ENCODE assay signal across 3 fruit fly cellular contexts in genomic region chr3L:10942541-10942940, dm6.
TF ChIP-seq lines count a peak whose summit lies in the region.

No protein-coding gene starts in this region.

TF ChIP-seq in whole organism, prepupa, 60 proteins besides CTCF, POLR2A, EP300 and RAD21:
- TF ChIP-seq CG6808 (GFP tag; optimal IDR thresholded peaks at IDR 0.05; lab: Kevin White, UChicago) (peak; percentile 62), svp (GFP tag; lab: Kevin White, UChicago) (peak; percentile 39), CG6792 (GFP tag; optimal IDR thresholded peaks at IDR 0.05; lab: Kevin White, UChicago) (peak; percentile 29), dsx (GFP tag; optimal IDR thresholded peaks at IDR 0.05; lab: Kevin White, UChicago; ENCODE audit: poor library complexity, severe bottlenecking) (peak; percentile 68), OdsH (GFP tag; optimal IDR thresholded peaks at IDR 0.05; lab: Kevin White, UChicago) (peak; percentile 35), dac (GFP tag; optimal IDR thresholded peaks at IDR 0.05; lab: Kevin White, UChicago) (no peak), CG3919 (GFP tag; optimal IDR thresholded peaks at IDR 0.05; lab: Kevin White, UChicago) (peak; percentile 11), CG4318 (GFP tag; optimal IDR thresholded peaks at IDR 0.05; lab: Kevin White, UChicago) (no peak), topi (GFP tag; optimal IDR thresholded peaks at IDR 0.05; lab: Kevin White, UChicago) (no peak), esn (GFP tag; optimal IDR thresholded peaks at IDR 0.05; lab: Kevin White, UChicago) (peak; percentile 61), CG10631 (GFP tag; optimal IDR thresholded peaks at IDR 0.05; lab: Kevin White, UChicago) (peak; percentile 61), Ets96B (tag; optimal IDR thresholded peaks at IDR 0.05; lab: Kevin White, UChicago) (peak; percentile 60), CG8632 (GFP tag; optimal IDR thresholded peaks at IDR 0.05; lab: Kevin White, UChicago) (peak; percentile 63), Lpt (GFP tag; optimal IDR thresholded peaks at IDR 0.05; lab: Kevin White, UChicago) (no peak), achi (GFP tag; optimal IDR thresholded peaks at IDR 0.05; lab: Kevin White, UChicago) (peak; percentile 60), ss (GFP tag; optimal IDR thresholded peaks at IDR 0.05; lab: Kevin White, UChicago) (peak; percentile 51 to 64), acj6 (GFP tag; optimal IDR thresholded peaks at IDR 0.05; lab: Kevin White, UChicago) (peak; percentile 49), salr (GFP tag; optimal IDR thresholded peaks at IDR 0.05; lab: Kevin White, UChicago) (peak in 1 of 2 experiments; percentile 41), CG34406 (GFP tag; optimal IDR thresholded peaks at IDR 0.05; lab: Kevin White, UChicago) (peak; percentile 68), Gug (GFP tag; IDR thresholded peaks at IDR 0.05; lab: Robert Waterston, UW) (no peak), Sox102F (GFP tag; optimal IDR thresholded peaks at IDR 0.05; lab: Kevin White, UChicago) (peak; percentile 24), CG3032 (tag; optimal IDR thresholded peaks at IDR 0.05; lab: Kevin White, UChicago) (peak; percentile 70), net (GFP tag; optimal IDR thresholded peaks at IDR 0.05; lab: Kevin White, UChicago) (peak; percentile 29), spab (GFP tag; optimal IDR thresholded peaks at IDR 0.05; lab: Kevin White, UChicago) (peak; percentile 1), pdm3 (GFP tag; optimal IDR thresholded peaks at IDR 0.05; lab: Kevin White, UChicago) (no peak), Eip78C (GFP tag; lab: Kevin White, UChicago) (peak; percentile 79), CG9139 (GFP tag; optimal IDR thresholded peaks at IDR 0.05; lab: Kevin White, UChicago) (peak; percentile 58)

TF ChIP-seq in whole organism, pupa, 21 proteins besides CTCF, POLR2A, EP300 and RAD21:
- TF ChIP-seq CG17806 (tag; optimal IDR thresholded peaks at IDR 0.05; lab: Kevin White, UChicago) (peak; percentile 17), CG13204 (GFP tag; optimal IDR thresholded peaks at IDR 0.05; lab: Kevin White, UChicago) (no peak), Ets98B (GFP tag; IDR thresholded peaks at IDR 0.05; lab: Robert Waterston, UW) (no peak), CG10348 (GFP tag; IDR thresholded peaks at IDR 0.05; lab: Robert Waterston, UW) (no peak), CG12605 (GFP tag; IDR thresholded peaks at IDR 0.05; lab: Robert Waterston, UW) (no peak), CG14655 (GFP tag; optimal IDR thresholded peaks at IDR 0.05; lab: Kevin White, UChicago) (peak; percentile 9), Pif1B (GFP tag; optimal IDR thresholded peaks at IDR 0.05; lab: Kevin White, UChicago) (no peak), CG8159 (tag; optimal IDR thresholded peaks at IDR 0.05; lab: Kevin White, UChicago) (peak; percentile 71), Pif1A (GFP tag; optimal IDR thresholded peaks at IDR 0.05; lab: Kevin White, UChicago) (no peak), CG9948 (tag; optimal IDR thresholded peaks at IDR 0.05; lab: Kevin White, UChicago) (peak; percentile 7), CG32121 (GFP tag; IDR thresholded peaks at IDR 0.05; lab: Robert Waterston, UW) (no peak), fd96Ca (GFP tag; IDR thresholded peaks at IDR 0.05; lab: Robert Waterston, UW) (no peak), CG15710 (tag; optimal IDR thresholded peaks at IDR 0.05; lab: Kevin White, UChicago) (peak; percentile 78), EcR (GFP tag; optimal IDR thresholded peaks at IDR 0.05; lab: Kevin White, UChicago) (no peak), CG34367 (tag; optimal IDR thresholded peaks at IDR 0.05; lab: Kevin White, UChicago) (peak; percentile 46), Snoo (tag; optimal IDR thresholded peaks at IDR 0.05; lab: Kevin White, UChicago) (peak; percentile 12), CG8301 (tag; optimal IDR thresholded peaks at IDR 0.05; lab: Kevin White, UChicago) (no peak)

TF ChIP-seq in whole organism, wandering third instar larva, 38 proteins besides CTCF, POLR2A, EP300 and RAD21:
- TF ChIP-seq jim (GFP tag; optimal IDR thresholded peaks at IDR 0.05; lab: Kevin White, UChicago) = no peak
- no peak for TF ChIP-seq usp (GFP tag; optimal IDR thresholded peaks at IDR 0.05; lab: Kevin White, UChicago)
- no peak for TF ChIP-seq GATAd (GFP tag; optimal IDR thresholded peaks at IDR 0.05; lab: Kevin White, UChicago)
- no peak for TF ChIP-seq dl (GFP tag; optimal IDR thresholded peaks at IDR 0.05; lab: Kevin White, UChicago; ENCODE audit: insufficient read depth in 1 of 2, partially characterized antibody in 2 of 2)
- TF ChIP-seq dmrt93B (GFP tag; optimal IDR thresholded peaks at IDR 0.05; lab: Kevin White, UChicago) = no peak
- no peak for TF ChIP-seq Hnf4 (GFP tag; optimal IDR thresholded peaks at IDR 0.05; lab: Kevin White, UChicago)
- no peak for TF ChIP-seq br (GFP tag; optimal IDR thresholded peaks at IDR 0.05; lab: Kevin White, UChicago)
- no peak for TF ChIP-seq ey (GFP tag; optimal IDR thresholded peaks at IDR 0.05; lab: Kevin White, UChicago)
- TF ChIP-seq N (GFP tag; optimal IDR thresholded peaks at IDR 0.05; lab: Kevin White, UChicago) = no peak
- no peak for TF ChIP-seq Myc (optimal IDR thresholded peaks at IDR 0.05; lab: Kevin White, UChicago)
- TF ChIP-seq Hr83 (GFP tag; optimal IDR thresholded peaks at IDR 0.05; lab: Kevin White, UChicago; ENCODE audit: poor library complexity, severe bottlenecking) = no peak
- no peak for TF ChIP-seq tai (GFP tag; optimal IDR thresholded peaks at IDR 0.05; lab: Kevin White, UChicago)
- no peak for TF ChIP-seq Hr78 (GFP tag; optimal IDR thresholded peaks at IDR 0.05; lab: Kevin White, UChicago)
- TF ChIP-seq Mio (GFP tag; optimal IDR thresholded peaks at IDR 0.05; lab: Kevin White, UChicago) = no peak
- TF ChIP-seq rgr (GFP tag; optimal IDR thresholded peaks at IDR 0.05; lab: Kevin White, UChicago) = peak; percentile 43
- no peak for TF ChIP-seq lola (GFP tag; optimal IDR thresholded peaks at IDR 0.05; lab: Kevin White, UChicago)
- TF ChIP-seq CG32264 (GFP tag; optimal IDR thresholded peaks at IDR 0.05; lab: Kevin White, UChicago) = no peak
- peak; percentile 26 for TF ChIP-seq fru (GFP tag; optimal IDR thresholded peaks at IDR 0.05; lab: Kevin White, UChicago)
- no peak for TF ChIP-seq Dif (GFP tag; optimal IDR thresholded peaks at IDR 0.05; lab: Kevin White, UChicago; ENCODE audit: partially characterized antibody)
- no peak for TF ChIP-seq dsf (GFP tag; optimal IDR thresholded peaks at IDR 0.05; lab: Kevin White, UChicago; ENCODE audit: borderline replicate concordance)
- peak in 1 of 2 experiments; percentile 52 for TF ChIP-seq foxo (GFP tag; optimal IDR thresholded peaks at IDR 0.05; lab: Kevin White, UChicago)
- no peak for TF ChIP-seq woc (GFP tag; optimal IDR thresholded peaks at IDR 0.05; lab: Kevin White, UChicago)
- no peak for TF ChIP-seq sv (GFP tag; optimal IDR thresholded peaks at IDR 0.05; lab: Kevin White, UChicago)
- peak; percentile 65 for TF ChIP-seq psq (GFP tag; optimal IDR thresholded peaks at IDR 0.05; lab: Kevin White, UChicago)
- TF ChIP-seq Dfd (GFP tag; optimal IDR thresholded peaks at IDR 0.05; lab: Kevin White, UChicago) = no peak
- TF ChIP-seq brk (GFP tag; optimal IDR thresholded peaks at IDR 0.05; lab: Kevin White, UChicago) = no peak
- TF ChIP-seq HLH106 (tag; optimal IDR thresholded peaks at IDR 0.05; lab: Kevin White, UChicago) = peak; percentile 51
- peak; percentile 68 for TF ChIP-seq Sp1 (GFP tag; optimal IDR thresholded peaks at IDR 0.05; lab: Kevin White, UChicago)
- no peak for TF ChIP-seq pan (optimal IDR thresholded peaks at IDR 0.05; lab: Kevin White, UChicago)
- TF ChIP-seq h (GFP tag; optimal IDR thresholded peaks at IDR 0.05; lab: Kevin White, UChicago) = peak; percentile 1
- TF ChIP-seq Jra (GFP tag; optimal IDR thresholded peaks at IDR 0.05; lab: Kevin White, UChicago) = no peak
- no peak for TF ChIP-seq sage (GFP tag; optimal IDR thresholded peaks at IDR 0.05; lab: Kevin White, UChicago)
- no peak for TF ChIP-seq CrebA (GFP tag; optimal IDR thresholded peaks at IDR 0.05; lab: Kevin White, UChicago; ENCODE audit: borderline replicate concordance)
- no peak for TF ChIP-seq Rel (GFP tag; optimal IDR thresholded peaks at IDR 0.05; lab: Kevin White, UChicago)
- TF ChIP-seq Rel (tag; optimal IDR thresholded peaks at IDR 0.05; lab: Kevin White, UChicago) = no peak
- TF ChIP-seq Abd-B (GFP tag; optimal IDR thresholded peaks at IDR 0.05; lab: Kevin White, UChicago) = no peak
- peak; percentile 45 for TF ChIP-seq OdsH (GFP tag; optimal IDR thresholded peaks at IDR 0.05; lab: Kevin White, UChicago)
- TF ChIP-seq Vsx2 (GFP tag; optimal IDR thresholded peaks at IDR 0.05; lab: Kevin White, UChicago; ENCODE audit: partially characterized antibody) = no peak
- no peak for TF ChIP-seq CG9705 (GFP tag; optimal IDR thresholded peaks at IDR 0.05; lab: Kevin White, UChicago)

Comparison
In these comparisons a context has a peak if more than half of its experiments do, and no peak if none do; other contexts are left out.
1. Of the 1 proteins assayed by ChIP-seq in both whole organism, prepupa and whole organism, wandering third instar larva: peak only in whole organism, prepupa: none; only in whole organism, wandering third instar larva: none; in both: OdsH; in neither: 0.